Worm (Caenorhabditis elegans) whole organism, L1 larva: Measurements from ENCODE around the gene gst-29.

Experiments
- sptf-1 ChIP-seq: fragments of 150-350 bp; optimal IDR thresholded peaks from 2 replicates; lab custom pipeline; 2014; ENCODE audit warnings: missing biosample characterization, missing genetic modification characterization
- swsn-7 ChIP-seq: sonication (generic microtip); optimal IDR thresholded peaks from 2 replicates; lab custom pipeline; 2016; ENCODE audit warnings: missing genetic modification characterization, missing compliant biosample characterization

- TF ChIP-seq swsn-7 (no peak), sptf-1 (tag; lab: Kevin White, UChicago) (no peak)
Measured at ce11 chrII:15174915-15175548, 5.4 kb upstream of the gst-29 start, which contains the start of gene gst-31.
